Worm (Caenorhabditis elegans) whole organism, L1 larva: Measurements from ENCODE around the gene srx-59.

Source experiments
- C04F5.9 ChIP-seq: sonication (generic microtip); optimal IDR thresholded peaks from 2 replicates; lab custom pipeline; 2016; ENCODE audit warnings: missing genetic modification characterization, missing compliant biosample characterization
- C16A3.4 ChIP-seq: fragments of 150-350 bp; optimal IDR thresholded peaks from 2 replicates; lab custom pipeline; 2014; ENCODE audit warnings: missing biosample characterization, missing genetic modification characterization
- aly-2 ChIP-seq: fragments of 150-350 bp; optimal IDR thresholded peaks from 2 replicates; lab custom pipeline; 2014; ENCODE audit warnings: missing biosample characterization, missing genetic modification characterization
- ceh-63 ChIP-seq: fragments of 200-800 bp; sonication (Bioruptor generic); optimal IDR thresholded peaks from 2 replicates; lab custom pipeline; 2018; ENCODE audit warnings: mild to moderate bottlenecking, missing genetic modification characterization, missing compliant biosample characterization
- ceh-8 ChIP-seq: fragments of 200-800 bp; sonication (Bioruptor generic); optimal IDR thresholded peaks from 2 replicates; lab custom pipeline; 2018; ENCODE audit warnings: mild to moderate bottlenecking, missing genetic modification characterization, moderate library complexity, missing compliant biosample characterization
- ceh-88 ChIP-seq: fragments of 200-800 bp; sonication (Bioruptor generic); IDR thresholded peaks from 2 replicates; pipeline ENCODE4 v1.3.6; 2022; ENCODE audit warnings: missing genetic modification characterization, missing compliant biosample characterization
- efl-3 ChIP-seq: fragments of 200-800 bp; sonication (Bioruptor generic); optimal IDR thresholded peaks from 2 replicates; lab custom pipeline; 2018; ENCODE audit warnings: mild to moderate bottlenecking, missing genetic modification characterization, missing compliant biosample characterization
- egl-13 ChIP-seq: sonication (generic microtip); optimal IDR thresholded peaks from 2 replicates; lab custom pipeline; 2016; ENCODE audit warnings: missing genotype, missing genetic modification reagents, missing genetic modification characterization, missing compliant biosample characterization
- elt-3 ChIP-seq, 6 experiments: fragments of 150-350 bp in 1 of 6; sonication (generic microtip); optimal IDR thresholded peaks; 2 replicates each; lab custom pipeline; 2017 to 2018; ENCODE audit warnings: missing biosample characterization in 6 of 6, missing genetic modification characterization in 6 of 6, inconsistent platforms in 1 of 6
- ets-5 ChIP-seq: fragments of 200-800 bp; sonication (Bioruptor generic); IDR thresholded peaks from 2 replicates; pipeline ENCODE4 v1.3.6; 2022; ENCODE audit warnings: missing genetic modification characterization, missing compliant biosample characterization
- fkh-8 ChIP-seq: sonication (generic microtip); optimal IDR thresholded peaks from 2 replicates; lab custom pipeline; 2016; ENCODE audit warnings: mild to moderate bottlenecking, missing genetic modification characterization, missing compliant biosample characterization
- hlh-17 ChIP-seq: fragments of 200-800 bp; sonication (Bioruptor generic); optimal IDR thresholded peaks from 2 replicates; lab custom pipeline; 2018; ENCODE audit warnings: missing genetic modification characterization, mild to moderate bottlenecking, missing compliant biosample characterization, moderate library complexity, borderline replicate concordance
- irx-1 ChIP-seq: sonication (generic microtip); optimal IDR thresholded peaks from 2 replicates; lab custom pipeline; 2016; ENCODE audit warnings: missing genetic modification characterization, missing compliant biosample characterization
- jun-1 ChIP-seq: fragments of 150-350 bp; optimal IDR thresholded peaks from 2 replicates; lab custom pipeline; 2014; ENCODE audit warnings: missing biosample characterization, missing genetic modification reagents, missing genetic modification characterization
- lin-13 ChIP-seq: fragments of 150-350 bp; optimal IDR thresholded peaks from 2 replicates; lab custom pipeline; 2014; ENCODE audit warnings: missing biosample characterization, missing genetic modification reagents, missing genetic modification characterization
- lin-14 ChIP-seq: fragments of 200-800 bp; sonication (Bioruptor generic); optimal IDR thresholded peaks from 2 replicates; lab custom pipeline; 2018; ENCODE audit warnings: mild to moderate bottlenecking, missing genetic modification characterization, moderate library complexity, missing compliant biosample characterization
- lin-15B ChIP-seq: fragments of 150-350 bp; sonication (generic microtip); optimal IDR thresholded peaks from 3 replicates; lab custom pipeline; 2014; ENCODE audit warnings: missing biosample characterization, missing genetic modification characterization
- lin-39 ChIP-seq: fragments of 150-350 bp; optimal IDR thresholded peaks from 2 replicates; lab custom pipeline; 2014; ENCODE audit warnings: missing biosample characterization, missing genetic modification reagents, missing genetic modification characterization
- mep-1 ChIP-seq: fragments of 150-350 bp; optimal IDR thresholded peaks from 2 replicates; lab custom pipeline; 2014; ENCODE audit warnings: missing biosample characterization, missing genetic modification characterization
- nhr-11 ChIP-seq: fragments of 150-350 bp; optimal IDR thresholded peaks from 2 replicates; lab custom pipeline; 2014; ENCODE audit warnings: missing biosample characterization, missing genetic modification characterization
- nhr-12 ChIP-seq: sonication (generic microtip); optimal IDR thresholded peaks from 2 replicates; lab custom pipeline; 2017; ENCODE audit warnings: missing biosample characterization, missing genetic modification characterization
- nhr-237 ChIP-seq: fragments of 150-350 bp; optimal IDR thresholded peaks from 2 replicates; lab custom pipeline; 2014; ENCODE audit warnings: missing biosample characterization, missing genetic modification characterization
- nhr-47 ChIP-seq: sonication (generic microtip); optimal IDR thresholded peaks from 2 replicates; lab custom pipeline; 2016; ENCODE audit warnings: mild to moderate bottlenecking, missing genetic modification characterization, moderate library complexity, missing compliant biosample characterization
- nhr-71 ChIP-seq: sonication (generic microtip); optimal IDR thresholded peaks from 2 replicates; lab custom pipeline; 2016; ENCODE audit warnings: mild to moderate bottlenecking, missing genetic modification characterization, moderate library complexity, missing compliant biosample characterization
- nhr-76 ChIP-seq: sonication (generic microtip); optimal IDR thresholded peaks from 2 replicates; lab custom pipeline; 2017; ENCODE audit warnings: missing biosample characterization, missing genetic modification characterization
- nhr-84 ChIP-seq: sonication (generic microtip); optimal IDR thresholded peaks from 2 replicates; lab custom pipeline; 2017; ENCODE audit warnings: missing biosample characterization, missing genetic modification characterization
- pag-3 ChIP-seq: sonication (generic microtip); optimal IDR thresholded peaks from 2 replicates; lab custom pipeline; 2017; ENCODE audit warnings: missing genetic modification characterization, mild to moderate bottlenecking, missing compliant biosample characterization, antibody characterized with exemption, borderline replicate concordance; ENCODE audit not compliant: insufficient read depth
- pax-3 ChIP-seq: fragments of 200-800 bp; sonication (Bioruptor generic); optimal IDR thresholded peaks from 2 replicates; lab custom pipeline; 2018; ENCODE audit warnings: mild to moderate bottlenecking, missing genetic modification characterization, moderate library complexity, missing compliant biosample characterization
- rnt-1 ChIP-seq: sonication (generic microtip); optimal IDR thresholded peaks from 2 replicates; lab custom pipeline; 2016; ENCODE audit warnings: mild to moderate bottlenecking, missing genetic modification characterization, moderate library complexity, missing compliant biosample characterization
- skn-1 ChIP-seq: fragments of 150-350 bp; optimal IDR thresholded peaks from 2 replicates; lab custom pipeline; 2014; ENCODE audit warnings: missing biosample characterization, missing genetic modification characterization
- snu-23 ChIP-seq: sonication (generic microtip); optimal IDR thresholded peaks from 2 replicates; lab custom pipeline; 2016; ENCODE audit warnings: missing genetic modification characterization, missing compliant biosample characterization
- sptf-1 ChIP-seq: fragments of 150-350 bp; optimal IDR thresholded peaks from 2 replicates; lab custom pipeline; 2014; ENCODE audit warnings: missing biosample characterization, missing genetic modification characterization
- sup-37 ChIP-seq: fragments of 200-800 bp; sonication (Bioruptor generic); optimal IDR thresholded peaks from 2 replicates; lab custom pipeline; 2018; ENCODE audit warnings: mild to moderate bottlenecking, missing genetic modification characterization, missing compliant biosample characterization
- tbx-2 ChIP-seq: sonication (generic microtip); optimal IDR thresholded peaks from 2 replicates; lab custom pipeline; 2016; ENCODE audit warnings: missing genetic modification characterization, missing compliant biosample characterization
- unc-30 ChIP-seq: sonication (generic microtip); optimal IDR thresholded peaks from 2 replicates; lab custom pipeline; 2017; ENCODE audit warnings: missing biosample characterization, missing genetic modification characterization
- unc-62 ChIP-seq: fragments of 150-350 bp; optimal IDR thresholded peaks from 2 replicates; lab custom pipeline; 2014; ENCODE audit warnings: missing biosample characterization, missing genetic modification reagents, missing genetic modification characterization
- unc-86 ChIP-seq: sonication (generic microtip); optimal IDR thresholded peaks from 2 replicates; lab custom pipeline; 2016; ENCODE audit warnings: missing genetic modification characterization, missing compliant biosample characterization
- vab-15 ChIP-seq: sonication (generic microtip); optimal IDR thresholded peaks from 2 replicates; lab custom pipeline; 2017; ENCODE audit warnings: missing genotype, mild to moderate bottlenecking, missing genetic modification characterization, missing compliant biosample characterization
- xbp-1 ChIP-seq: sonication (generic microtip); optimal IDR thresholded peaks from 2 replicates; lab custom pipeline; 2016; ENCODE audit warnings: missing genetic modification characterization, missing compliant biosample characterization
- zip-4 ChIP-seq: fragments of 200-800 bp; sonication (Bioruptor generic); optimal IDR thresholded peaks from 2 replicates; lab custom pipeline; 2018; ENCODE audit warnings: mild to moderate bottlenecking, missing genetic modification characterization, moderate library complexity, missing compliant biosample characterization
- ztf-4 ChIP-seq: fragments of 150-350 bp; optimal IDR thresholded peaks from 2 replicates; lab custom pipeline; 2014; ENCODE audit warnings: missing biosample characterization, missing genetic modification characterization

Gene srx-59

ce11 chrV:6949770-6950169, 21.9 kb upstream of the srx-59 start, which contains the start of gene Y57E12B.11:
Gene Y57E12B.11 (minus strand): TSS chrV:6949870.
- TF ChIP-seq irx-1 (tag; lab: Kevin White, UChicago): no peak
- TF ChIP-seq tbx-2 (tag; lab: Kevin White, UChicago): no peak
- TF ChIP-seq sptf-1 (tag; lab: Kevin White, UChicago): no peak
- no peak for TF ChIP-seq jun-1 (tag; lab: Kevin White, UChicago)
- no peak for TF ChIP-seq ets-5
- TF ChIP-seq nhr-47 (tag; lab: Kevin White, UChicago): no peak
- TF ChIP-seq nhr-11 (tag; lab: Kevin White, UChicago): no peak
- TF ChIP-seq nhr-71 (tag; lab: Kevin White, UChicago): no peak
- no peak for TF ChIP-seq nhr-237 (tag; lab: Kevin White, UChicago)
- TF ChIP-seq efl-3 (GFP tag; lab: Kevin White, UChicago): no peak
- TF ChIP-seq nhr-76 (tag; lab: Kevin White, UChicago): no peak
- no peak for TF ChIP-seq sup-37 (GFP tag; lab: Kevin White, UChicago)
- no peak for TF ChIP-seq rnt-1 (tag; lab: Kevin White, UChicago)
- TF ChIP-seq lin-14 (GFP tag; lab: Kevin White, UChicago): no peak
- TF ChIP-seq C04F5.9 (tag; lab: Kevin White, UChicago): no peak
- no peak for TF ChIP-seq ceh-63 (GFP tag; lab: Kevin White, UChicago)
- no peak for TF ChIP-seq C16A3.4 (tag; lab: Kevin White, UChicago)
- TF ChIP-seq xbp-1 (tag; lab: Kevin White, UChicago): no peak
- no peak for TF ChIP-seq lin-15B (tag; lab: Kevin White, UChicago)
- no peak for TF ChIP-seq ceh-8
- TF ChIP-seq, all 84 proteins: peak for 0

- TF ChIP-seq unc-86 (tag; lab: Kevin White, UChicago) (no peak), unc-30 (tag; lab: Kevin White, UChicago) (no peak), pag-3 (tag; lab: Kevin White, UChicago) (no peak), egl-13 (no peak), nhr-11 (tag; lab: Kevin White, UChicago) (no peak), ceh-63 (GFP tag; lab: Kevin White, UChicago) (no peak), aly-2 (tag; lab: Kevin White, UChicago) (no peak), lin-13 (GFP tag; lab: Kevin White, UChicago) (no peak), fkh-8 (no peak), lin-39 (tag; lab: Kevin White, UChicago) (no peak), unc-62 (GFP tag; lab: Kevin White, UChicago) (no peak)
These were observed 20.4 kb upstream of the srx-59 start, which contains the start of gene T07H8.11 for ce11 chrV:6951306-6951705. Gene T07H8.11 (minus strand): TSS chrV:6951406.

ce11 chrV:6953797-6954196, 17.9 kb upstream of the srx-59 start, which contains the start of gene srg-31:
Gene srg-31 (minus strand): TSS chrV:6953897.
- TF ChIP-seq ceh-88 (GFP tag; lab: Robert Waterston, UW): no peak
- TF ChIP-seq zip-4: no peak
- TF ChIP-seq nhr-84 (tag; lab: Kevin White, UChicago): no peak
- no peak for TF ChIP-seq irx-1 (tag; lab: Kevin White, UChicago)
- no peak for TF ChIP-seq tbx-2 (tag; lab: Kevin White, UChicago)
- TF ChIP-seq nhr-237 (tag; lab: Kevin White, UChicago): no peak
- TF ChIP-seq unc-86 (tag; lab: Kevin White, UChicago): no peak
- TF ChIP-seq snu-23 (GFP tag; lab: Kevin White, UChicago): no peak
- TF ChIP-seq mep-1 (tag; lab: Kevin White, UChicago): no peak
- no peak for TF ChIP-seq pax-3
- no peak for TF ChIP-seq ztf-4 (tag; lab: Kevin White, UChicago)
- TF ChIP-seq C16A3.4 (tag; lab: Kevin White, UChicago): no peak
- no peak for TF ChIP-seq elt-3 (tag; optimal IDR thresholded peaks at IDR 0.05; lab: Kevin White, UChicago)
- no peak for TF ChIP-seq skn-1
- TF ChIP-seq nhr-12: no peak
- TF ChIP-seq egl-13: no peak
- TF ChIP-seq hlh-17 (GFP tag; lab: Kevin White, UChicago): no peak
- no peak for TF ChIP-seq vab-15 (tag; lab: Kevin White, UChicago)
